Fruit fly (Drosophila melanogaster) whole organism, embryonic: ENCODE data around the gene Gr98c.

ENCODE experiments used
- Bgb ChIP-seq: fragments of 200-800 bp; sonication (Bioruptor generic); IDR thresholded peaks from 2 replicates; pipeline ENCODE4 v1.3.6; 2022; ENCODE audit warnings: missing biosample characterization, missing genetic modification characterization; ENCODE audit not compliant: partially characterized antibody
- CG11695 ChIP-seq: fragments of 200-800 bp; sonication (Bioruptor generic); IDR thresholded peaks from 3 replicates; pipeline ENCODE4 v1.3.6; 2022; ENCODE audit warnings: missing biosample characterization, missing genetic modification characterization
- CG1602 ChIP-seq: fragments of 200-800 bp; sonication (Bioruptor generic); optimal IDR thresholded peaks from 3 replicates; lab custom pipeline; 2016; ENCODE audit warnings: missing biosample characterization, missing genetic modification characterization
- CG17385 ChIP-seq: fragments of 200-800 bp; sonication (Bioruptor generic); optimal IDR thresholded peaks from 3 replicates; lab custom pipeline; 2018; ENCODE audit warnings: missing biosample characterization, mild to moderate bottlenecking, missing genetic modification characterization
- CG3995 ChIP-seq: fragments of 200-800 bp; sonication (Bioruptor generic); optimal IDR thresholded peaks from 3 replicates; lab custom pipeline; 2016; ENCODE audit warnings: missing biosample characterization, missing genetic modification characterization
- CG4707 ChIP-seq: fragments of 200-800 bp; sonication (Bioruptor generic); optimal IDR thresholded peaks from 2 replicates; lab custom pipeline; 2018; ENCODE audit warnings: missing biosample characterization, mild to moderate bottlenecking, missing genetic modification characterization, moderate library complexity
- CG6791 ChIP-seq: fragments of 200-800 bp; sonication (Bioruptor generic); IDR thresholded peaks from 3 replicates; pipeline ENCODE4 v1.3.6; 2022; ENCODE audit warnings: missing biosample characterization, missing genetic modification characterization; ENCODE audit not compliant: partially characterized antibody
- en ChIP-seq: fragments of 200-800 bp; sonication (Bioruptor generic); optimal IDR thresholded peaks from 2 replicates; lab custom pipeline; 2016; ENCODE audit warnings: missing biosample characterization, missing genetic modification characterization
- inv ChIP-seq: fragments of 200-800 bp; sonication (Bioruptor generic); IDR thresholded peaks from 2 replicates; pipeline ENCODE4 v1.3.6; 2022; ENCODE audit warnings: missing biosample characterization, missing genetic modification characterization; ENCODE audit not compliant: partially characterized antibody
- wek ChIP-seq: fragments of 200-800 bp; sonication (Bioruptor generic); optimal IDR thresholded peaks from 3 replicates; lab custom pipeline; 2018; ENCODE audit warnings: missing biosample characterization, mild to moderate bottlenecking, missing genetic modification characterization, moderate library complexity

DNA sequence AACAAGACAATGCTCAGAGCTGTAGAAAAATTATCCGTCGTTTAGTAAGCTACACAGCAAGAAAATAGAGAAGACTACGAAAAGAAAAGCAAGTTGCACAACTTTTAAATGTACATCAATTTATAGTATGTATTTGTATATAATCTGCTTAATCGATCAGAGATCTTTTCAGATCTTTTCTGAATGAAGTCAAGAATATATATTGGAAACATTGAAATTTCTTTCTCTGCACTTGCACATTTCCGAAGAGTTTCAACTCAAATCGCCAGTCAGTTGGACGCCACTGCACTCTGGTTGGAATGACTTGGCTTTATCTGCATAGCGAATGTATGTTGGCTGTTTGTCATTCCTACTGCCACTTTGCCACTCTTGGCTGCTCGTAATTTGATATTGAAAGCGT lies 9.7 kb downstream of the Gr98c start:
- TF ChIP-seq CG3995 (GFP tag; lab: Kevin White, UChicago) (no peak), CG11695 (GFP tag; lab: Robert Waterston, UW) (no peak), CG6791 (GFP tag; lab: Robert Waterston, UW) (no peak), CG17385 (GFP tag; lab: Kevin White, UChicago) (peak; percentile 51), CG1602 (GFP tag; lab: Kevin White, UChicago) (peak; percentile 34), CG4707 (no peak), en (GFP tag; lab: Kevin White, UChicago) (no peak), inv (GFP tag; lab: Robert Waterston, UW) (no peak), wek (GFP tag; lab: Kevin White, UChicago) (no peak), Bgb (GFP tag; lab: Robert Waterston, UW) (no peak)
